Worm (Caenorhabditis elegans): ENCODE results near the gene nhr-127.

Gene nhr-127

DNA sequence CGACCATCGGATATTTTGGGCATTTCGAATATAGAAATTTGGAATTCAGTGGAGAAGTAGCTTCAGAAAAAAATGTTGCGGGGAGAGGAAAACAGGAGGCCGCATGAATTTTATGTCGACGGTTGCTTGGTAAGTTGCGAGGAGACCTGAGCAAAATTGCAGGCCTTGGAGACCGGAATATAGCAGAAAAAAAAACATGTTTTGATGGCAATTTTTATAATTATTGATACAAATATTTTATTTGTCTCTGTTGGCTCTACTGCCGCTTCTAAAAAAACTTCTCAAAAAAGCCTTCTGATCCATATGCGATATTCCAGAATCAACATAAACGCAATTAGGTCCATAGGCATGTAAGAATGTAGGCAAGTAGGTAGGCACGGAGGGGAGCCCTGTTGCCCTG lies 15.6 kb downstream of the nhr-127 start, which contains the start of gene pacl-1:
Gene pacl-1 (minus strand): TSS at position 101 of the 400 bp plus-strand sequence.
- TF ChIP-seq unc-39 (tag; optimal IDR thresholded peaks at IDR 0.05), result no peak
- no peak for TF ChIP-seq lin-32 (GFP tag; optimal IDR thresholded peaks at IDR 0.05)
- TF ChIP-seq unc-120 (tag; optimal IDR thresholded peaks at IDR 0.05; ENCODE audit: poor library complexity, severe bottlenecking), result no peak
- no peak for TF ChIP-seq tbx-8 (GFP tag; optimal IDR thresholded peaks at IDR 0.05)
- TF ChIP-seq M03D4.4 (tag; optimal IDR thresholded peaks at IDR 0.05), result no peak
- TF ChIP-seq ceh-83 (GFP tag; optimal IDR thresholded peaks at IDR 0.05), result no peak
- no peak for TF ChIP-seq ztf-11 (tag; optimal IDR thresholded peaks at IDR 0.05)

DNA sequence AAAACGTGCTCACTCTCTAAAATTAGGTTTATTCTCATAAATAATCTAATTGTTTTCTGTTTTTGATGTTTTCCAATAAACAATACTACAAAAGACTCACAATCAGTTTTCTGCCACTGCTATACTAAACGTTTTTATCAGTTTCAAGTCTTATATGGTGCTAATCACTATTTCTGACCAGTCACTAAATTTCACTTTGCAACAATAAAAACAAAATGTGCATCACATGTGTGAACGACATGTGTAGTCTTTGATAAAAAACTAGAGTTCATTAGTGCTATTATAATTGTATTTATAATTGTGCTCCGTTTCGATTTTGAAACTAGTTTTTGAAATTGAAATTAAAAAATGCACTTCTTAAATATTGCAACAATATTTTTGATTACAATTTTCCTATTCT lies 18.1 kb downstream of the nhr-127 start, which contains the start of gene cyp-37B1:
Gene cyp-37B1 (plus strand): TSS at position 199 of the 400 bp plus-strand sequence.
- TF ChIP-seq nhr-12 (tag; optimal IDR thresholded peaks at IDR 0.05) (no peak), cnd-1 (tag; optimal IDR thresholded peaks at IDR 0.05) (no peak), blmp-1 (tag; optimal IDR thresholded peaks at IDR 0.05) (no peak), elt-3 (tag; optimal IDR thresholded peaks at IDR 0.05) (no peak), ceh-83 (GFP tag; optimal IDR thresholded peaks at IDR 0.05) (no peak), snpc-4 (tag; optimal IDR thresholded peaks at IDR 0.05) (no peak), lin-13 (tag; optimal IDR thresholded peaks at IDR 0.05) (no peak), unc-120 (tag; optimal IDR thresholded peaks at IDR 0.05; ENCODE audit: poor library complexity, severe bottlenecking) (no peak), mab-5 (tag; optimal IDR thresholded peaks at IDR 0.05) (no peak), zip-8 (tag; optimal IDR thresholded peaks at IDR 0.05) (no peak)

DNA sequence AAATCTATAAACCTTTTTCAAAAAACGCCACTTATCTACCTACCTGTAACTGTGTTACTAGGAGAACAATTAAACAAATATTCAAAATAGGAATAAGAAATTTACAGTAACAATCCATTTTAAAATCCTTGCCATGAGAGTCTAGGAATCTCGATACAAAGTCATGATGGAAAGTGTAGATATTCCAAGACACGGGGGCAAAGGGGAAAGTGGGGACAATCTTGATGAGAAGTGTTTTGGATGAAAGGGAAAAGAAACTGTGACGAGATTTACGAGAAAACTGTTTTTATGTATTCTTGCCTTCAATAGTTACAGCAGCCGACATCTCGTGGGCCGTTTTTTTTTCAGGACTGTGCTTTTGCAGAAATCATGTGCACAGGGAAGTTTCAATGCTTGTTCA lies 22.4 kb downstream of the nhr-127 start, which contains the start of gene F28G4.2:
Gene F28G4.2 (minus strand): TSS at position 175 of the 400 bp plus-strand sequence.
- no peak for TF ChIP-seq nhr-12 (tag; optimal IDR thresholded peaks at IDR 0.05)
- TF ChIP-seq unc-39 (tag; optimal IDR thresholded peaks at IDR 0.05), result no peak
- peak; percentile 63 for TF ChIP-seq elt-1 (tag; optimal IDR thresholded peaks at IDR 0.05; ENCODE audit: borderline replicate concordance, insufficient read depth)

- TF ChIP-seq unc-39 (tag; optimal IDR thresholded peaks at IDR 0.05) (no peak), nhr-237 (tag; optimal IDR thresholded peaks at IDR 0.05) (no peak), ces-1 (GFP tag; optimal IDR thresholded peaks at IDR 0.05) (no peak), ham-2 (GFP tag; optimal IDR thresholded peaks at IDR 0.05) (no peak), M03D4.4 (tag; optimal IDR thresholded peaks at IDR 0.05) (no peak), ztf-11 (tag; optimal IDR thresholded peaks at IDR 0.05) (no peak), drap-1 (GFP tag; optimal IDR thresholded peaks at IDR 0.05) (no peak), flh-1 (GFP tag; optimal IDR thresholded peaks at IDR 0.05) (no peak), mab-5 (tag; optimal IDR thresholded peaks at IDR 0.05) (no peak), ceh-83 (GFP tag; optimal IDR thresholded peaks at IDR 0.05) (no peak), lsy-2 (tag; optimal IDR thresholded peaks at IDR 0.05) (no peak), elt-3 (tag; optimal IDR thresholded peaks at IDR 0.05) (no peak), zip-8 (tag; optimal IDR thresholded peaks at IDR 0.05) (no peak), lin-13 (tag; optimal IDR thresholded peaks at IDR 0.05) (no peak), unc-62 (GFP tag; optimal IDR thresholded peaks at IDR 0.05) (no peak), unc-120 (tag; optimal IDR thresholded peaks at IDR 0.05; ENCODE audit: poor library complexity, severe bottlenecking) (no peak)
These were observed 26.0 kb downstream of the nhr-127 start, which contains the start of gene F28G4.4 for ce11 chrV:16285794-16286193. F28G4.4 (minus strand) TSS chrV:16285894.

- no peak for TF ChIP-seq elt-3 (tag; optimal IDR thresholded peaks at IDR 0.05)
- TF ChIP-seq M03D4.4 (tag; optimal IDR thresholded peaks at IDR 0.05), result no peak
- no peak for TF ChIP-seq ceh-43 (GFP tag; optimal IDR thresholded peaks at IDR 0.05)
- no peak for TF ChIP-seq tbx-8 (GFP tag; optimal IDR thresholded peaks at IDR 0.05)
- no peak for TF ChIP-seq drap-1 (GFP tag; optimal IDR thresholded peaks at IDR 0.05)
- no peak for TF ChIP-seq nhr-28 (tag; optimal IDR thresholded peaks at IDR 0.05)
- TF ChIP-seq lin-32 (GFP tag; optimal IDR thresholded peaks at IDR 0.05), result no peak
- no peak for TF ChIP-seq nhr-76 (tag; optimal IDR thresholded peaks at IDR 0.05)
- no peak for TF ChIP-seq mls-2 (tag; optimal IDR thresholded peaks at IDR 0.05)
These were observed 27.8 kb downstream of the nhr-127 start, which contains the start of gene F28G4.3 for ce11 chrV:16287619-16288018. F28G4.3 (minus strand) TSS chrV:16287719.

DNA sequence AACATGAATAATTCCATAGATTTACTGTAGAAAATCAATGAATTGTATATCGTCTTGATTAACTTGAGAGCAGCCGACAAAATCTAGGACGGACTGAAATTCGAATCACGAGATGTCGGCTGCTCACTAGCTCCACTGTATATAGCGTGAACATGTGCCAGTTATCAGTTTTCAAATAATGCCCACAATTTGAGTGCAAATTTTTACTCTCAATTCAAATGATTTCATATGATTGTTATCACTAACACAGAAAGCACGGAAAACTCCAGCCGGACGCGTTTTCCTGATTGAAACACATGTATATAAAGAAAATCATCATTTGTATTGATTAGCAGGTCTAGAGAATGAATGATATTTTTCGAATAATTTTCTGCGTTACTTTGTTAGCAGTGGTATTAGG lies 32.6 kb downstream of the nhr-127 start, which contains the start of gene oac-5:
Gene oac-5 (plus strand): TSS at position 301 of the 400 bp plus-strand sequence.
- TF ChIP-seq nhr-28 (tag; optimal IDR thresholded peaks at IDR 0.05) (no peak), mep-1 (tag; optimal IDR thresholded peaks at IDR 0.05) (no peak), pha-4 (tag; optimal IDR thresholded peaks at IDR 0.05) (no peak), nhr-12 (tag; optimal IDR thresholded peaks at IDR 0.05) (no peak), elt-1 (tag; optimal IDR thresholded peaks at IDR 0.05; ENCODE audit: borderline replicate concordance, insufficient read depth) (no peak), M03D4.4 (tag; optimal IDR thresholded peaks at IDR 0.05) (no peak), lin-32 (GFP tag; optimal IDR thresholded peaks at IDR 0.05) (no peak), ztf-11 (tag; optimal IDR thresholded peaks at IDR 0.05) (no peak), hlh-1 (tag; optimal IDR thresholded peaks at IDR 0.05) (no peak), elt-3 (tag; optimal IDR thresholded peaks at IDR 0.05) (no peak), mls-2 (tag; optimal IDR thresholded peaks at IDR 0.05) (no peak), zip-8 (tag; optimal IDR thresholded peaks at IDR 0.05) (no peak), nhr-237 (tag; optimal IDR thresholded peaks at IDR 0.05) (no peak), ceh-39 (tag; optimal IDR thresholded peaks at IDR 0.05) (no peak), tbx-8 (GFP tag; optimal IDR thresholded peaks at IDR 0.05) (no peak), ham-2 (GFP tag; optimal IDR thresholded peaks at IDR 0.05) (no peak), ces-1 (GFP tag; optimal IDR thresholded peaks at IDR 0.05) (no peak), ceh-43 (GFP tag; optimal IDR thresholded peaks at IDR 0.05) (no peak)
